Worm (Caenorhabditis elegans) whole organism, L1 larva: ENCODE data around the gene madf-8.

Experiments
- ces-1 ChIP-seq: fragments of 150-350 bp; optimal IDR thresholded peaks from 2 replicates; lab custom pipeline; 2014; ENCODE audit warnings: missing biosample characterization, missing genetic modification reagents, missing genetic modification characterization
- efl-1 ChIP-seq, 4 experiments: fragments of 150-350 bp; optimal IDR thresholded peaks in 3 of 4; peaks in 1 of 4; 1 replicate in 1 of 4; 2 replicates in 3 of 4; lab custom pipeline; 2014; ENCODE audit warnings: missing biosample characterization in 2 of 4, missing genetic modification characterization in 2 of 4, missing genetic modification reagents in 2 of 4
- lin-13 ChIP-seq: fragments of 150-350 bp; optimal IDR thresholded peaks from 2 replicates; lab custom pipeline; 2014; ENCODE audit warnings: missing biosample characterization, missing genetic modification reagents, missing genetic modification characterization
- nhr-11 ChIP-seq: fragments of 150-350 bp; optimal IDR thresholded peaks from 2 replicates; lab custom pipeline; 2014; ENCODE audit warnings: missing biosample characterization, missing genetic modification characterization
- nhr-71 ChIP-seq: sonication (generic microtip); optimal IDR thresholded peaks from 2 replicates; lab custom pipeline; 2016; ENCODE audit warnings: mild to moderate bottlenecking, missing genetic modification characterization, moderate library complexity, missing compliant biosample characterization
- zag-1 ChIP-seq: fragments of 150-350 bp; optimal IDR thresholded peaks from 2 replicates; lab custom pipeline; 2014; ENCODE audit warnings: missing biosample characterization, missing genetic modification characterization

DNA sequence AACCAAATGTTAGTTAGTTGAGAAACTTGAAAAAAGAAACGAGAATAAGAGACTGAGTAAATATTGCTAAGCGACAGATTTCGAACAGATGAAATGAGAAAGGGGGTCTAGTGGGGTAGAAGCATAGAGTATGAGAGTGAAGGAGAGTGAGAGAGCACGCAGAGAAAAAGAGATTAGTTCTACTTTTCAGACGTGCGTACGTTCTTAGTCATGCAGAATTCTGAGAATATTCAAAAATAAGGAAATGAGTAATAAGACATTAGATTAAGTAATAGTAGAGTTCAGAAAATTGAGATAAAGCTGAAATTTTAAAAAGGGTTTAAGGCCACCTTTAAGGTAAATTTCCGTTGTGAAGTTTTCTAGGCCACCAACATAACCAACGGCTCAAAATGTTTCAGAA is 20.4 kb upstream of the madf-8 start:
- no peak for TF ChIP-seq ces-1 (GFP tag; lab: Kevin White, UChicago)
- TF ChIP-seq efl-1 (optimal IDR thresholded peaks at IDR 0.05; lab: Kevin White, UChicago), result no peak
- TF ChIP-seq efl-1 (GFP tag; optimal IDR thresholded peaks at IDR 0.05 in 1 of 2; lab: Kevin White, UChicago), result no peak
- TF ChIP-seq nhr-11 (tag; lab: Kevin White, UChicago), result no peak
- TF ChIP-seq lin-13, result no peak
- TF ChIP-seq nhr-71 (tag; lab: Kevin White, UChicago), result peak; percentile 59
- no peak for TF ChIP-seq zag-1
